Worm (Caenorhabditis elegans) whole organism, early embryonic: ENCODE measurements around the gene qars-1.
"Not testable (repeated sequence)": the region's sequence is repeated elsewhere in the genome, so short reads cannot be mapped to it uniquely, and the experiment has no call there.

Source experiments
- B0310.2 ChIP-seq: sonication (generic microtip); optimal IDR thresholded peaks from 2 replicates; lab custom pipeline; 2016; ENCODE audit warnings: mild to moderate bottlenecking, missing genetic modification characterization, missing compliant biosample characterization
- ama-1 ChIP-seq: fragments of 150-350 bp; optimal IDR thresholded peaks from 2 replicates; lab custom pipeline; 2014
- ceh-36 ChIP-seq: sonication (generic microtip); optimal IDR thresholded peaks from 2 replicates; lab custom pipeline; 2016; ENCODE audit warnings: missing genetic modification characterization, inconsistent platforms, missing compliant biosample characterization
- flt-1 ChIP-seq: fragments of 200-800 bp; sonication (Bioruptor generic); IDR thresholded peaks from 2 replicates; pipeline ENCODE4 v1.3.6; 2022; ENCODE audit warnings: missing genetic modification characterization, missing compliant biosample characterization
- hmbx-1 ChIP-seq: sonication (generic microtip); optimal IDR thresholded peaks from 2 replicates; lab custom pipeline; 2016; ENCODE audit warnings: mild to moderate bottlenecking, missing genetic modification characterization, missing compliant biosample characterization
- hnd-1 ChIP-seq: sonication (generic microtip); optimal IDR thresholded peaks from 2 replicates; lab custom pipeline; 2016; ENCODE audit warnings: missing genetic modification characterization, missing compliant biosample characterization
- sea-1 ChIP-seq: fragments of 200-800 bp; sonication (Bioruptor generic); conservative IDR thresholded peaks from 2 replicates; pipeline ENCODE4 v1.3.6; 2022; ENCODE audit warnings: missing genetic modification characterization, missing compliant biosample characterization
- tbx-11 ChIP-seq: fragments of 200-800 bp; sonication (Bioruptor generic); IDR thresholded peaks from 2 replicates; pipeline ENCODE4 v1.3.6; 2022; ENCODE audit warnings: missing genetic modification characterization, missing compliant biosample characterization
- tbx-37 ChIP-seq: fragments of 200-800 bp; sonication (Bioruptor generic); conservative IDR thresholded peaks from 2 replicates; pipeline ENCODE4 v1.3.6; 2022; ENCODE audit warnings: missing genetic modification reagents, missing genetic modification characterization, missing compliant biosample characterization
- tra-4 ChIP-seq: sonication (generic microtip); optimal IDR thresholded peaks from 2 replicates; lab custom pipeline; 2017; ENCODE audit warnings: missing genetic modification characterization, missing compliant biosample characterization

- not testable (repeated sequence) for TF ChIP-seq flt-1; B0310.2 (tag; lab: Kevin White, UChicago); tbx-37 (GFP tag; lab: Robert Waterston, UW); ama-1 (lab: Kevin White, UChicago); sea-1 (GFP tag; lab: Robert Waterston, UW); hmbx-1 (tag; lab: Kevin White, UChicago); ceh-36 (tag; lab: Kevin White, UChicago); tbx-11 (GFP tag; lab: Robert Waterston, UW); tra-4; hnd-1 (tag; lab: Kevin White, UChicago)
These were observed 6.5 kb downstream of the qars-1 start, which contains the start of gene Y41E3.6 for ce11 chrIV:15006494-15006893.
